Fruit fly (Drosophila melanogaster) whole organism, embryonic: ENCODE results near the gene CG8677.

ENCODE experiments used
- Antp ChIP-seq: fragments of 200-800 bp; sonication (Bioruptor generic); optimal IDR thresholded peaks from 3 replicates; lab custom pipeline; 2016; ENCODE audit warnings: missing biosample characterization, missing genetic modification characterization
- Awh ChIP-seq: fragments of 200-800 bp; sonication (Bioruptor generic); IDR thresholded peaks from 2 replicates; pipeline ENCODE4, ENCODE4 v1.3.6; 2022; ENCODE audit warnings: missing biosample characterization, missing genetic modification characterization
- CG10209 ChIP-seq: fragments of 200-800 bp; sonication (Bioruptor generic); optimal IDR thresholded peaks from 3 replicates; lab custom pipeline; 2017; ENCODE audit warnings: missing biosample characterization, mild to moderate bottlenecking, missing genetic modification characterization, missing genetic modification reagents
- CG10274 ChIP-seq: fragments of 200-800 bp; sonication (Bioruptor generic); optimal IDR thresholded peaks from 3 replicates; lab custom pipeline; 2017; ENCODE audit warnings: missing biosample characterization, mild to moderate bottlenecking, missing genetic modification characterization
- CG11456 ChIP-seq: fragments of 200-800 bp; sonication (Bioruptor generic); IDR thresholded peaks from 3 replicates; pipeline ENCODE4 v1.3.6; 2022; ENCODE audit warnings: missing biosample characterization, missing genetic modification characterization
- CG12104 ChIP-seq: fragments of 200-800 bp; sonication (Bioruptor generic); optimal IDR thresholded peaks from 3 replicates; lab custom pipeline; 2016; ENCODE audit warnings: missing biosample characterization, missing genetic modification characterization
- CG13123 ChIP-seq: fragments of 200-800 bp; sonication (Bioruptor generic); optimal IDR thresholded peaks from 2 replicates; lab custom pipeline; 2016; ENCODE audit warnings: missing biosample characterization, missing genetic modification characterization
- CG13296 ChIP-seq: fragments of 200-800 bp; sonication (Bioruptor generic); optimal IDR thresholded peaks from 3 replicates; lab custom pipeline; 2018; ENCODE audit warnings: missing biosample characterization, mild to moderate bottlenecking, missing genetic modification characterization
- CG13624 ChIP-seq: fragments of 200-800 bp; sonication (Bioruptor generic); optimal IDR thresholded peaks from 2 replicates; lab custom pipeline; 2016; ENCODE audit warnings: missing biosample characterization, missing genetic modification characterization
- CG14014 ChIP-seq: fragments of 200-800 bp; sonication (Bioruptor generic); IDR thresholded peaks from 2 replicates; pipeline ENCODE4 v1.3.6; 2022; ENCODE audit warnings: missing biosample characterization, missing genetic modification characterization
- CG14050 ChIP-seq: fragments of 200-800 bp; sonication (Bioruptor generic); IDR thresholded peaks from 3 replicates; pipeline ENCODE4 v1.3.6; 2022; ENCODE audit warnings: missing biosample characterization, missing genetic modification characterization
- CG14710 ChIP-seq: fragments of 200-800 bp; sonication (Bioruptor generic); optimal IDR thresholded peaks from 3 replicates; lab custom pipeline; 2019; ENCODE audit warnings: missing biosample characterization, mild to moderate bottlenecking, missing genetic modification characterization, moderate library complexity
- CG14860 ChIP-seq: fragments of 200-800 bp; sonication (Bioruptor generic); IDR thresholded peaks from 3 replicates; pipeline ENCODE4 v1.3.6; 2022; ENCODE audit warnings: missing biosample characterization, missing genetic modification characterization; ENCODE audit not compliant: partially characterized antibody
- CG17186 ChIP-seq: fragments of 200-800 bp; sonication (Bioruptor generic); optimal IDR thresholded peaks from 3 replicates; lab custom pipeline; 2017; ENCODE audit warnings: missing biosample characterization, missing genetic modification reagents, missing genetic modification characterization
- CG2875 ChIP-seq: fragments of 200-800 bp; sonication (Bioruptor generic); optimal IDR thresholded peaks from 2 replicates; lab custom pipeline; 2017; ENCODE audit warnings: missing biosample characterization, mild to moderate bottlenecking, missing genetic modification characterization, missing genetic modification reagents
- CG4854 ChIP-seq: fragments of 200-800 bp; sonication (Bioruptor generic); optimal IDR thresholded peaks from 2 replicates; lab custom pipeline; 2016; ENCODE audit warnings: missing biosample characterization, missing genetic modification characterization, inconsistent platforms
- CG6765 ChIP-seq: fragments of 200-800 bp; sonication (Bioruptor generic); optimal IDR thresholded peaks from 3 replicates; lab custom pipeline; 2017; ENCODE audit warnings: missing biosample characterization, mild to moderate bottlenecking, missing genetic modification characterization
- CG7839 ChIP-seq: fragments of 200-800 bp; sonication (Bioruptor generic); optimal IDR thresholded peaks from 3 replicates; lab custom pipeline; 2018; ENCODE audit warnings: missing biosample characterization, mild to moderate bottlenecking, missing genetic modification characterization, moderate library complexity
- CG7928 ChIP-seq: fragments of 200-800 bp; sonication (Bioruptor generic); optimal IDR thresholded peaks from 2 replicates; lab custom pipeline; 2017; ENCODE audit warnings: missing biosample characterization, mild to moderate bottlenecking, missing genetic modification characterization
- CG8924 ChIP-seq: fragments of 200-800 bp; optimal IDR thresholded peaks from 3 replicates; lab custom pipeline; 2019; ENCODE audit warnings: missing biosample characterization, mild to moderate bottlenecking, missing genetic modification characterization, moderate library complexity
- CG9727 ChIP-seq: fragments of 200-800 bp; sonication (Bioruptor generic); optimal IDR thresholded peaks from 3 replicates; lab custom pipeline; 2017; ENCODE audit warnings: missing biosample characterization, mild to moderate bottlenecking, missing genetic modification characterization
- CoRest ChIP-seq: fragments of 200-800 bp; sonication (Bioruptor generic); optimal IDR thresholded peaks from 3 replicates; lab custom pipeline; 2018; ENCODE audit warnings: missing biosample characterization, mild to moderate bottlenecking, missing genetic modification characterization, moderate library complexity
- MBD-R2 ChIP-seq: fragments of 200-800 bp; sonication (Bioruptor generic); IDR thresholded peaks from 2 replicates; pipeline ENCODE4 v1.3.6; 2022; ENCODE audit warnings: missing biosample characterization, missing genetic modification characterization
- MTF-1 ChIP-seq: fragments of 200-800 bp; sonication (Bioruptor generic); optimal IDR thresholded peaks from 2 replicates; lab custom pipeline; 2018; ENCODE audit warnings: missing biosample characterization, mild to moderate bottlenecking, missing genetic modification characterization, borderline replicate concordance
- Med ChIP-seq: fragments of 200-800 bp; sonication (Bioruptor generic); peaks from one replicate; lab custom pipeline; 2016; ENCODE audit warnings: missing biosample characterization, missing genetic modification characterization, mild to moderate bottlenecking, inconsistent platforms, moderate library complexity
- Ptx1 ChIP-seq: fragments of 200-800 bp; sonication (Bioruptor generic); IDR thresholded peaks from 2 replicates; pipeline ENCODE4 v1.3.6; 2022; ENCODE audit warnings: missing biosample characterization, missing genetic modification characterization
- ap ChIP-seq: fragments of 200-800 bp; sonication (Bioruptor generic); IDR thresholded peaks from 2 replicates; pipeline ENCODE4 v1.3.6; 2022; ENCODE audit warnings: missing biosample characterization, missing genetic modification characterization
- ato ChIP-seq: fragments of 200-800 bp; sonication (Bioruptor generic); IDR thresholded peaks from 2 replicates; pipeline ENCODE4 v1.3.6; 2022; ENCODE audit warnings: missing biosample characterization, missing genetic modification characterization; ENCODE audit not compliant: partially characterized antibody
- br ChIP-seq: fragments of >200 bp; optimal IDR thresholded peaks from 2 replicates; lab custom pipeline; 2017
- cas ChIP-seq: fragments of 200-800 bp; sonication (Bioruptor generic); IDR thresholded peaks from 2 replicates; pipeline ENCODE4 v1.3.6; 2022; ENCODE audit warnings: missing biosample characterization, missing genetic modification characterization
- cato ChIP-seq: fragments of 200-800 bp; sonication (Bioruptor generic); optimal IDR thresholded peaks from 2 replicates; lab custom pipeline; 2016; ENCODE audit warnings: missing biosample characterization, missing genetic modification characterization, borderline replicate concordance
- crol ChIP-seq: fragments of 200-800 bp; sonication (Bioruptor generic); IDR thresholded peaks from 2 replicates; pipeline ENCODE4 v1.3.6; 2022; ENCODE audit warnings: missing biosample characterization, missing genetic modification characterization
- dati ChIP-seq: fragments of 200-800 bp; sonication (Bioruptor generic); IDR thresholded peaks from 2 replicates; pipeline ENCODE4 v1.3.6; 2022; ENCODE audit warnings: missing biosample characterization, missing genetic modification characterization
- dmrt99B ChIP-seq: fragments of 200-800 bp; sonication (Bioruptor generic); optimal IDR thresholded peaks from 2 replicates; lab custom pipeline; 2018; ENCODE audit warnings: missing biosample characterization, mild to moderate bottlenecking, missing genetic modification characterization, moderate library complexity
- en ChIP-seq: fragments of 200-800 bp; sonication (Bioruptor generic); optimal IDR thresholded peaks from 2 replicates; lab custom pipeline; 2016; ENCODE audit warnings: missing biosample characterization, missing genetic modification characterization
- fd3F ChIP-seq: fragments of 200-800 bp; sonication (Bioruptor generic); optimal IDR thresholded peaks from 2 replicates; lab custom pipeline; 2018; ENCODE audit warnings: missing biosample characterization, mild to moderate bottlenecking, missing genetic modification characterization, moderate library complexity
- fd64A ChIP-seq: fragments of 200-800 bp; sonication (Bioruptor generic); optimal IDR thresholded peaks from 3 replicates; lab custom pipeline; 2018; ENCODE audit warnings: missing biosample characterization, mild to moderate bottlenecking, missing genetic modification characterization
- grau ChIP-seq: fragments of 200-800 bp; optimal IDR thresholded peaks from 3 replicates; lab custom pipeline; 2019; ENCODE audit warnings: missing biosample characterization, mild to moderate bottlenecking, missing genetic modification characterization, moderate library complexity
- grn ChIP-seq: fragments of 200-800 bp; sonication (Bioruptor generic); optimal IDR thresholded peaks from 3 replicates; lab custom pipeline; 2017; ENCODE audit warnings: missing biosample characterization, missing genetic modification characterization
- oc ChIP-seq: fragments of 200-800 bp; sonication (Bioruptor generic); optimal IDR thresholded peaks from 2 replicates; lab custom pipeline; 2018; ENCODE audit warnings: missing biosample characterization, mild to moderate bottlenecking, missing genetic modification characterization, moderate library complexity
- onecut ChIP-seq: fragments of 200-800 bp; sonication (Bioruptor generic); IDR thresholded peaks from 2 replicates; pipeline ENCODE4 v1.3.6; 2022; ENCODE audit warnings: missing biosample characterization, missing genetic modification characterization
- phol ChIP-seq: fragments of 200-800 bp; sonication (Bioruptor generic); optimal IDR thresholded peaks from 3 replicates; lab custom pipeline; 2018; ENCODE audit warnings: missing biosample characterization, mild to moderate bottlenecking, missing genetic modification characterization, moderate library complexity
- row ChIP-seq: fragments of 200-800 bp; sonication (Bioruptor generic); IDR thresholded peaks from 3 replicates; pipeline ENCODE4 v1.3.6; 2022; ENCODE audit warnings: missing biosample characterization, missing genetic modification characterization
- sd ChIP-seq: fragments of 200-800 bp; sonication (Bioruptor generic); optimal IDR thresholded peaks from 3 replicates; lab custom pipeline; 2018; ENCODE audit warnings: missing biosample characterization, mild to moderate bottlenecking, missing genetic modification characterization, moderate library complexity
- seq ChIP-seq: fragments of 200-800 bp; sonication (Bioruptor generic); IDR thresholded peaks from 2 replicates; pipeline ENCODE4 v1.3.6; 2022; ENCODE audit warnings: missing biosample characterization, missing genetic modification characterization
- slp2 ChIP-seq: fragments of 200-800 bp; sonication (Bioruptor generic); optimal IDR thresholded peaks from 2 replicates; lab custom pipeline; 2016; ENCODE audit warnings: missing biosample characterization, missing genetic modification characterization
- sqz ChIP-seq: fragments of 200-800 bp; sonication (Bioruptor generic); optimal IDR thresholded peaks from 3 replicates; lab custom pipeline; 2018; ENCODE audit warnings: missing biosample characterization, mild to moderate bottlenecking, missing genetic modification characterization
- tna ChIP-seq: fragments of 200-800 bp; sonication (Bioruptor generic); IDR thresholded peaks from 2 replicates; pipeline ENCODE4 v1.3.6; 2022; ENCODE audit warnings: missing biosample characterization, missing genetic modification characterization; ENCODE audit not compliant: partially characterized antibody
- vvl ChIP-seq: fragments of 200-800 bp; sonication (Bioruptor generic); IDR thresholded peaks from 2 replicates; pipeline ENCODE4 v1.3.6; 2022; ENCODE audit warnings: missing biosample characterization, missing genetic modification characterization
- wor ChIP-seq: fragments of 200-800 bp; sonication (Bioruptor generic); IDR thresholded peaks from 2 replicates; pipeline ENCODE4 v1.3.6; 2022; ENCODE audit warnings: missing biosample characterization, missing genetic modification characterization
- zen ChIP-seq: fragments of 200-800 bp; sonication (Bioruptor generic); optimal IDR thresholded peaks from 3 replicates; lab custom pipeline; 2018; ENCODE audit warnings: missing biosample characterization, mild to moderate bottlenecking, missing genetic modification characterization, moderate library complexity

The CG8677 gene

DNA sequence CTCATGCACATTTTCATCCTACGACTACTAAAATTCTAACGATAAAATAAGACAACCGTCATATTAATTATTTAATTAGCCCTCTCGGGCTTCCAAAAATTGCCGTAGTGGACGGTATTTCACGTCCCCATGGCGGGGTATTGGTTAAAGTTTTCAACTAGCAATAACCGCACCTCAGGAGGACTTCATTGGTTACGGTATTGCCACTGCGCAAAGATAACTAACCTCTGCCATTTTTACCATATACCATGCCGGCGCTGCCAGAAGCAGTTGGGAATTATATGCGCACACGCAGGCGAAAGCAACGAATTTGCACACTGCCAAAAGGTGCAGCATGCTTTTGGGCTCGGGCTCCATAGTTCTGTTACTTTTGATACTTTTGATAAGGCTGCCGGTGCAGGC is 6.2 kb upstream of the CG8677 start (continued):
- TF ChIP-seq phol (tag; lab: Kevin White, UChicago) (no peak), onecut (GFP tag; lab: Robert Waterston, UW) (peak; percentile 47), CG14710 (tag; lab: Kevin White, UChicago) (peak; percentile 21), CG13624 (GFP tag; lab: Kevin White, UChicago) (peak; percentile 22), cato (no peak), MTF-1 (peak; percentile 49), Med (peak; percentile 94), CG14050 (GFP tag; lab: Robert Waterston, UW) (0 out of 3 replicates have a peak, but pooled peaks have one; percentile 12), Antp (GFP tag; lab: Kevin White, UChicago) (peak; percentile 46), crol (no peak), wor (GFP tag; lab: Robert Waterston, UW) (no peak), vvl (GFP tag; lab: Robert Waterston, UW) (peak; percentile 51; the same call in 1 of the 2 replicates), CG11456 (GFP tag; lab: Robert Waterston, UW) (peak; percentile 75), MBD-R2 (no peak; the same call in 1 of the 2 replicates), CG9727 (peak; percentile 5), CG6765 (GFP tag; lab: Kevin White, UChicago) (no peak), CG8924 (peak; percentile 39), fd3F (GFP tag; lab: Kevin White, UChicago) (no peak), CG12104 (no peak), dati (GFP tag; lab: Robert Waterston, UW) (no peak), slp2 (GFP tag; lab: Kevin White, UChicago) (no peak), CG7928 (no peak), cas (GFP tag; lab: Robert Waterston, UW) (0 out of 2 replicates have a peak, but pooled peaks have one; percentile 38), CG13123 (GFP tag; lab: Kevin White, UChicago) (no peak), CG7839 (peak; percentile 50), CG17186 (no peak), tna (0 out of 2 replicates have a peak, but pooled peaks have one; percentile 45), CG10274 (no peak), fd64A (GFP tag; lab: Kevin White, UChicago) (no peak), Ptx1 (GFP tag; lab: Robert Waterston, UW) (0 out of 2 replicates have a peak, but pooled peaks have one; percentile 27), CG14014 (GFP tag; lab: Robert Waterston, UW) (0 out of 2 replicates have a peak, but pooled peaks have one; percentile 17), row (GFP tag; lab: Robert Waterston, UW) (0 out of 3 replicates have a peak, but pooled peaks have one; percentile 10), Awh (GFP tag; lab: Robert Waterston, UW) (peak; percentile 20; the same call in 1 of the 2 replicates), sqz (GFP tag; lab: Kevin White, UChicago) (no peak), ap (GFP tag; lab: Robert Waterston, UW) (no peak), dmrt99B (no peak), CG4854 (peak; percentile 48), br (lab: Kevin White, UChicago) (no peak), en (no peak), CG10209 (GFP tag; lab: Kevin White, UChicago) (peak; percentile 53), CoRest (tag; lab: Kevin White, UChicago) (no peak), sd (no peak), ato (GFP tag; lab: Robert Waterston, UW) (0 out of 2 replicates have a peak, but pooled peaks have one; percentile 52), CG13296 (GFP tag; lab: Kevin White, UChicago) (no peak), CG14860 (no peak), CG2875 (no peak), oc (tag; lab: Kevin White, UChicago) (no peak), seq (GFP tag; lab: Robert Waterston, UW) (no peak), grn (GFP tag; lab: Kevin White, UChicago) (no peak), grau (tag; lab: Kevin White, UChicago) (no peak), zen (tag; lab: Kevin White, UChicago) (peak; percentile 62)
